Worm (Caenorhabditis elegans): ENCODE results near the gene C17H11.5.

The C17H11.5 gene

ce11 chrX:8185037-8185436 is at the start of gene C17H11.5:
TSS of gene C17H11.5 (minus strand) at chrX:8185137.
- no peak for TF ChIP-seq T22C8.4 (GFP tag; IDR thresholded peaks at IDR 0.05)
- TF ChIP-seq med-1 (GFP tag; optimal IDR thresholded peaks at IDR 0.05; ENCODE audit: insufficient read depth): no peak
- TF ChIP-seq klf-2 (GFP tag; conservative IDR thresholded peaks at IDR 0.05): no peak
- no peak for TF ChIP-seq cog-1 (tag; optimal IDR thresholded peaks at IDR 0.05)
- no peak for TF ChIP-seq ztf-23 (GFP tag; IDR thresholded peaks at IDR 0.05)
- TF ChIP-seq tab-1 (GFP tag; IDR thresholded peaks at IDR 0.05): no peak
- no peak for TF ChIP-seq ztf-29 (GFP tag; IDR thresholded peaks at IDR 0.05)
- no peak for TF ChIP-seq flt-1 (GFP tag; IDR thresholded peaks at IDR 0.05)
- no peak for TF ChIP-seq ref-1 (GFP tag; conservative IDR thresholded peaks at IDR 0.05)

ce11 chrX:8233554-8233953 is 48.6 kb upstream of the C17H11.5 start:
- TF ChIP-seq med-1 (GFP tag; optimal IDR thresholded peaks at IDR 0.05; ENCODE audit: insufficient read depth) (no peak), ztf-23 (GFP tag; IDR thresholded peaks at IDR 0.05) (no peak), ref-1 (GFP tag; conservative IDR thresholded peaks at IDR 0.05) (no peak), flt-1 (GFP tag; IDR thresholded peaks at IDR 0.05) (no peak), tab-1 (GFP tag; IDR thresholded peaks at IDR 0.05) (no peak), T22C8.4 (GFP tag; IDR thresholded peaks at IDR 0.05) (no peak), ztf-29 (GFP tag; IDR thresholded peaks at IDR 0.05) (no peak), klf-2 (GFP tag; conservative IDR thresholded peaks at IDR 0.05) (no peak)

ce11 chrX:8231858-8232257 is 46.9 kb upstream of the C17H11.5 start, which contains the start of gene K02A6.3:
TSS of gene K02A6.3 (minus strand) at chrX:8231931.
- TF ChIP-seq ztf-29 (GFP tag; IDR thresholded peaks at IDR 0.05): no peak
- 0 out of 2 replicates have a peak, but pooled peaks have one; percentile 36 for TF ChIP-seq flt-1 (GFP tag; IDR thresholded peaks at IDR 0.05)
- TF ChIP-seq klf-2 (GFP tag; conservative IDR thresholded peaks at IDR 0.05): no peak
- no peak for TF ChIP-seq ztf-23 (GFP tag; IDR thresholded peaks at IDR 0.05)
- no peak for TF ChIP-seq tab-1 (GFP tag; IDR thresholded peaks at IDR 0.05)
- peak; percentile 50 for TF ChIP-seq cog-1 (tag; optimal IDR thresholded peaks at IDR 0.05)
- peak; percentile 83 for TF ChIP-seq T22C8.4 (GFP tag; IDR thresholded peaks at IDR 0.05)
- no peak for TF ChIP-seq ref-1 (GFP tag; conservative IDR thresholded peaks at IDR 0.05)
- TF ChIP-seq med-1 (GFP tag; optimal IDR thresholded peaks at IDR 0.05; ENCODE audit: insufficient read depth): no peak

- TF ChIP-seq T22C8.4 (GFP tag; IDR thresholded peaks at IDR 0.05) (no peak), med-1 (GFP tag; optimal IDR thresholded peaks at IDR 0.05; ENCODE audit: insufficient read depth) (no peak), cog-1 (tag; optimal IDR thresholded peaks at IDR 0.05) (no peak), ztf-23 (GFP tag; IDR thresholded peaks at IDR 0.05) (no peak), ztf-29 (GFP tag; IDR thresholded peaks at IDR 0.05) (no peak), klf-2 (GFP tag; conservative IDR thresholded peaks at IDR 0.05) (no peak), tab-1 (GFP tag; IDR thresholded peaks at IDR 0.05) (no peak), ref-1 (GFP tag; conservative IDR thresholded peaks at IDR 0.05) (no peak), flt-1 (GFP tag; IDR thresholded peaks at IDR 0.05) (no peak)
These were observed 45.6 kb upstream of the C17H11.5 start for ce11 chrX:8230579-8230978.

ce11 chrX:8229221-8229620 is 44.3 kb upstream of the C17H11.5 start:
- TF ChIP-seq flt-1 (GFP tag; IDR thresholded peaks at IDR 0.05): no peak
- TF ChIP-seq klf-2 (GFP tag; conservative IDR thresholded peaks at IDR 0.05): no peak
- TF ChIP-seq cog-1 (tag; optimal IDR thresholded peaks at IDR 0.05): no peak
- no peak for TF ChIP-seq ref-1 (GFP tag; conservative IDR thresholded peaks at IDR 0.05)
- no peak for TF ChIP-seq T22C8.4 (GFP tag; IDR thresholded peaks at IDR 0.05)

ce11 chrX:8224916-8225315 is 40.0 kb upstream of the C17H11.5 start, which contains the start of gene K02A6.2:
TSS of gene K02A6.2 (minus strand) at chrX:8225016.
- no peak for TF ChIP-seq ztf-23 (GFP tag; IDR thresholded peaks at IDR 0.05)
- no peak for TF ChIP-seq tab-1 (GFP tag; IDR thresholded peaks at IDR 0.05)
- no peak for TF ChIP-seq T22C8.4 (GFP tag; IDR thresholded peaks at IDR 0.05)
- TF ChIP-seq flt-1 (GFP tag; IDR thresholded peaks at IDR 0.05): no peak
- no peak for TF ChIP-seq med-1 (GFP tag; optimal IDR thresholded peaks at IDR 0.05; ENCODE audit: insufficient read depth)
- TF ChIP-seq klf-2 (GFP tag; conservative IDR thresholded peaks at IDR 0.05): no peak
- no peak for TF ChIP-seq ztf-29 (GFP tag; IDR thresholded peaks at IDR 0.05)
- TF ChIP-seq ref-1 (GFP tag; conservative IDR thresholded peaks at IDR 0.05): no peak
- TF ChIP-seq cog-1 (tag; optimal IDR thresholded peaks at IDR 0.05): no peak

ce11 chrX:8219428-8219827 is 34.5 kb upstream of the C17H11.5 start, which contains the start of gene K02A6.1:
TSS of gene K02A6.1 (plus strand) at chrX:8219728.
- TF ChIP-seq med-1 (GFP tag; optimal IDR thresholded peaks at IDR 0.05; ENCODE audit: insufficient read depth): no peak
- TF ChIP-seq cog-1 (tag; optimal IDR thresholded peaks at IDR 0.05): no peak
- TF ChIP-seq flt-1 (GFP tag; IDR thresholded peaks at IDR 0.05): no peak
- TF ChIP-seq klf-2 (GFP tag; conservative IDR thresholded peaks at IDR 0.05): no peak
- no peak for TF ChIP-seq ref-1 (GFP tag; conservative IDR thresholded peaks at IDR 0.05)
- no peak for TF ChIP-seq ztf-29 (GFP tag; IDR thresholded peaks at IDR 0.05)
- TF ChIP-seq tab-1 (GFP tag; IDR thresholded peaks at IDR 0.05): no peak
- TF ChIP-seq ztf-23 (GFP tag; IDR thresholded peaks at IDR 0.05): no peak

- TF ChIP-seq flt-1 (GFP tag; IDR thresholded peaks at IDR 0.05): no peak
- no peak for TF ChIP-seq cog-1 (tag; optimal IDR thresholded peaks at IDR 0.05)
- TF ChIP-seq ztf-23 (GFP tag; IDR thresholded peaks at IDR 0.05): no peak
- no peak for TF ChIP-seq ref-1 (GFP tag; conservative IDR thresholded peaks at IDR 0.05)
- no peak for TF ChIP-seq klf-2 (GFP tag; conservative IDR thresholded peaks at IDR 0.05)
- no peak for TF ChIP-seq ztf-29 (GFP tag; IDR thresholded peaks at IDR 0.05)
- no peak for TF ChIP-seq tab-1 (GFP tag; IDR thresholded peaks at IDR 0.05)
- no peak for TF ChIP-seq T22C8.4 (GFP tag; IDR thresholded peaks at IDR 0.05)
- TF ChIP-seq med-1 (GFP tag; optimal IDR thresholded peaks at IDR 0.05; ENCODE audit: insufficient read depth): no peak
These were observed 33.7 kb upstream of the C17H11.5 start, which contains the start of gene K02A6.4 for ce11 chrX:8218653-8219052. TSS of gene K02A6.4 (minus strand) at chrX:8218753.

- no peak for TF ChIP-seq T22C8.4 (GFP tag; IDR thresholded peaks at IDR 0.05)
- TF ChIP-seq klf-2 (GFP tag; conservative IDR thresholded peaks at IDR 0.05): no peak
- no peak for TF ChIP-seq med-1 (GFP tag; optimal IDR thresholded peaks at IDR 0.05; ENCODE audit: insufficient read depth)
- TF ChIP-seq tab-1 (GFP tag; IDR thresholded peaks at IDR 0.05): no peak
- TF ChIP-seq flt-1 (GFP tag; IDR thresholded peaks at IDR 0.05): no peak
- no peak for TF ChIP-seq ztf-23 (GFP tag; IDR thresholded peaks at IDR 0.05)
- TF ChIP-seq ref-1 (GFP tag; conservative IDR thresholded peaks at IDR 0.05): no peak
- TF ChIP-seq ztf-29 (GFP tag; IDR thresholded peaks at IDR 0.05): no peak
- TF ChIP-seq cog-1 (tag; optimal IDR thresholded peaks at IDR 0.05): no peak
These were observed 32.0 kb upstream of the C17H11.5 start for ce11 chrX:8216957-8217356.

All from whole organism, midembryonic.